Worm (Caenorhabditis elegans) whole organism, L2 larva: ENCODE data around the gene cysl-3.

ENCODE experiments used
- F13H6.1 ChIP-seq: sonication (generic microtip); optimal IDR thresholded peaks from 2 replicates; lab custom pipeline; 2016; ENCODE audit warnings: missing genetic modification characterization, missing compliant biosample characterization
- ZK546.5 ChIP-seq: sonication (generic microtip); optimal IDR thresholded peaks from 2 replicates; lab custom pipeline; 2017; ENCODE audit warnings: missing biosample characterization, missing genetic modification characterization
- aly-2 ChIP-seq: fragments of 150-350 bp; optimal IDR thresholded peaks from 2 replicates; lab custom pipeline; 2014; ENCODE audit warnings: missing biosample characterization, missing genetic modification characterization
- ama-1 ChIP-seq: fragments of 150-350 bp; optimal IDR thresholded peaks from 2 replicates; lab custom pipeline; 2018; ENCODE audit warnings: inconsistent platforms
- elt-1 ChIP-seq: fragments of 150-350 bp; optimal IDR thresholded peaks from 2 replicates; lab custom pipeline; 2014; ENCODE audit warnings: missing biosample characterization, missing genetic modification characterization
- lin-39 ChIP-seq: fragments of 150-350 bp; optimal IDR thresholded peaks from 2 replicates; lab custom pipeline; 2014; ENCODE audit warnings: missing biosample characterization, missing genetic modification reagents, missing genetic modification characterization
- lsy-2 ChIP-seq, 2 experiments: fragments of 150-350 bp in 1 of 2; sonication (generic microtip) in 1 of 2; optimal IDR thresholded peaks; 2 replicates each; lab custom pipeline; 2014 to 2017; ENCODE audit warnings: missing biosample characterization in 2 of 2, missing genetic modification characterization in 2 of 2
- nhr-11 ChIP-seq: fragments of 150-350 bp; optimal IDR thresholded peaks from 2 replicates; lab custom pipeline; 2014; ENCODE audit warnings: missing biosample characterization, missing genetic modification characterization
- nhr-21 ChIP-seq: fragments of 150-350 bp; optimal IDR thresholded peaks from 2 replicates; lab custom pipeline; 2014; ENCODE audit warnings: missing biosample characterization, missing genetic modification characterization
- nhr-25 ChIP-seq: fragments of 150-350 bp; sonication (generic microtip); optimal IDR thresholded peaks from 3 replicates; lab custom pipeline; 2014; ENCODE audit warnings: missing biosample characterization, missing genetic modification characterization
- sma-3 ChIP-seq: sonication (generic microtip); optimal IDR thresholded peaks from 2 replicates; lab custom pipeline; 2016; ENCODE audit warnings: missing genetic modification reagents, missing genetic modification characterization, missing compliant biosample characterization
- unc-62 ChIP-seq: fragments of 150-350 bp; optimal IDR thresholded peaks from 2 replicates; lab custom pipeline; 2014; ENCODE audit warnings: missing biosample characterization, missing genetic modification reagents, missing genetic modification characterization
- ztf-11 ChIP-seq: sonication (generic microtip); optimal IDR thresholded peaks from 2 replicates; lab custom pipeline; 2017; ENCODE audit warnings: missing biosample characterization, missing genetic modification characterization

ce11 chrV:3738409-3738808, 37.5 kb downstream of the cysl-3 start:
- TF ChIP-seq ztf-11 (tag; lab: Kevin White, UChicago) (no peak), aly-2 (tag; lab: Kevin White, UChicago) (no peak), lsy-2 (tag; optimal IDR thresholded peaks at IDR 0.05; lab: Kevin White, UChicago) (no peak), nhr-25 (tag; lab: Kevin White, UChicago) (no peak), sma-3 (GFP tag; lab: Kevin White, UChicago) (no peak), lin-39 (tag; lab: Kevin White, UChicago) (no peak), F13H6.1 (tag; lab: Kevin White, UChicago) (no peak), nhr-11 (tag; lab: Kevin White, UChicago) (no peak), nhr-21 (tag; lab: Kevin White, UChicago) (no peak), ZK546.5 (tag; lab: Kevin White, UChicago) (no peak), elt-1 (tag; lab: Kevin White, UChicago) (no peak), ama-1 (lab: Kevin White, UChicago) (no peak), unc-62 (GFP tag; lab: Kevin White, UChicago) (no peak)
